Worm (Caenorhabditis elegans): ENCODE data around the gene gldi-7.

The gldi-7 gene

DNA sequence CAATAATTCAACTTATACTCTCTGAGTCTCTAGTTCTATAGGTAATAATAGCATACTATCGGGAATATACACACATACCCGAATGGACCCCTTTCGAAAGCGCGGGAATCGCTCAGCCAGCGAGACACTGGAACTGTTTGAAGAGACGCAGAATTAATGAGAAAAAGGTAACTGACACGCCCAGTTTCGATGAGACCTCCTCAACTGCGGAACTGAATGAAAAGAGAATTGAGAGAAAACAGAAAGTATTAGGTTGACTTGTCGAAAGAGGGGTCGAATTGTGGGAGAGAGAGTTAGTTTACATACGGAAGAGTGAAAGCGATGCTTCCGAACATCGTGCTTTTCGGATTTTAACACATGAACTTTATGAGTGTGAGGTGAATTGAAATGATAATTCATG is 993 bp upstream of the gldi-7 start:
- TF ChIP-seq saeg-2 (GFP tag; IDR thresholded peaks at IDR 0.05) (no peak), pqm-1 (tag; optimal IDR thresholded peaks at IDR 0.05) (no peak), snpc-4 (tag; optimal IDR thresholded peaks at IDR 0.05) (no peak), daf-12 (tag; optimal IDR thresholded peaks at IDR 0.05) (no peak), F44E2.7 (GFP tag; IDR thresholded peaks at IDR 0.05) (no peak), Y48G9A.11 (GFP tag; IDR thresholded peaks at IDR 0.05) (no peak), ceh-28 (tag; optimal IDR thresholded peaks at IDR 0.05) (no peak), sdz-12 (GFP tag; optimal IDR thresholded peaks at IDR 0.05) (no peak), madf-5 (GFP tag; IDR thresholded peaks at IDR 0.05) (no peak), nhr-10 (tag; optimal IDR thresholded peaks at IDR 0.05) (no peak), ZK337.2 (GFP tag; IDR thresholded peaks at IDR 0.05) (no peak), snpc-1.2 (GFP tag; IDR thresholded peaks at IDR 0.05) (no peak), F26F4.8 (GFP tag; conservative IDR thresholded peaks at IDR 0.05) (no peak), egl-43 (GFP tag; IDR thresholded peaks at IDR 0.05) (no peak)

DNA sequence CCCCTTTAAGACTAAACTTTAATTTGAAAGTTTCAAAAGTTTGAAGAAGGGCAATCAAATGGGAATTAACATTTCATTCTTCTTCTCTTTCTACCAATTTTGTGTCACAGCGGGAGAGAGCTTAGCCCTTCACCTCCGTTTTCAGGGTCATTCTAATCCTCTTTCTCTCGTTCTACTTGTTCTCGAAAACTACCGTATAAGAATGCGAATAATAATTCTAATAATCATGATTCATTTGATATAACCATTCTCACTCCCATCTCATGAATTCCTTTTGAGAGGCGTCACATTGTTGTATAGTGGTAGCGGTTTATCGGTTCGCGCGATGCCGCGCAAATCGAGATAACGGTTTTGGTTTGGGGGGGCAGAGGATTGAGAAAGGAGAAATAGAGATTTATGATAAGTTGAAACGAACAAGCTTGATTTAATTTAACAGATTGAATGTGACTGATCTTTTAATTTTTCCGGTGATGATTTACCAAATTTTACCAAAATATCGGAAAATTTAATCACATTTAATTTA is 1.8 kb downstream of the gldi-7 start:
- no peak for TF ChIP-seq Y75B8A.6 (GFP tag; IDR thresholded peaks at IDR 0.05)
- 0 out of 2 replicates have a peak, but pooled peaks have one; percentile 31 for TF ChIP-seq hmg-1.1 (GFP tag; IDR thresholded peaks at IDR 0.05)
- no peak for TF ChIP-seq fkh-10 (GFP tag; optimal IDR thresholded peaks at IDR 0.05)
- peak; percentile 39 for TF ChIP-seq aha-1 (tag)

- TF ChIP-seq mes-2 (tag; optimal IDR thresholded peaks at IDR 0.05; ENCODE audit: poor library complexity, severe bottlenecking) (peak; percentile 81), daf-19 (GFP tag; conservative IDR thresholded peaks at IDR 0.05) (no peak), lin-38 (GFP tag; IDR thresholded peaks at IDR 0.05) (no peak), tag-97 (GFP tag; IDR thresholded peaks at IDR 0.05) (no peak), pqm-1 (tag; optimal IDR thresholded peaks at IDR 0.05) (no peak), rbr-2 (tag; optimal IDR thresholded peaks at IDR 0.05) (no peak), T20F7.1 (GFP tag; optimal IDR thresholded peaks at IDR 0.05) (peak; percentile 66), daf-16 (GFP tag; optimal IDR thresholded peaks at IDR 0.05) (no peak), daf-16 (tag; optimal IDR thresholded peaks at IDR 0.05) (peak; percentile 25), lsy-2 (tag; optimal IDR thresholded peaks at IDR 0.05) (peak in 1 of 2 experiments; percentile 78), madf-9 (GFP tag; conservative IDR thresholded peaks at IDR 0.05) (no peak), hmg-1.1 (GFP tag; IDR thresholded peaks at IDR 0.05) (no peak), R02D3.7 (tag; optimal IDR thresholded peaks at IDR 0.05) (no peak), hlh-30 (tag; optimal IDR thresholded peaks at IDR 0.05; ENCODE audit: insufficient read depth) (peak; percentile 23), spr-3 (GFP tag; optimal IDR thresholded peaks at IDR 0.05) (no peak), snpc-4 (tag; optimal IDR thresholded peaks at IDR 0.05) (no peak), nhr-102 (tag; optimal IDR thresholded peaks at IDR 0.05) (no peak), mxl-2 (GFP tag; conservative IDR thresholded peaks at IDR 0.05) (no peak), dmd-6 (GFP tag; IDR thresholded peaks at IDR 0.05) (no peak), nhr-10 (tag; optimal IDR thresholded peaks at IDR 0.05) (no peak), madf-5 (GFP tag; IDR thresholded peaks at IDR 0.05) (no peak), skn-1 (tag; optimal IDR thresholded peaks at IDR 0.05) (no peak), unc-62 (GFP tag; optimal IDR thresholded peaks at IDR 0.05 in 1 of 2) (peak in 1 of 2 experiments; percentile 90), unc-62 (tag; optimal IDR thresholded peaks at IDR 0.05) (no peak), jun-1 (tag; optimal IDR thresholded peaks at IDR 0.05) (no peak), ama-1 (optimal IDR thresholded peaks at IDR 0.05) (no peak), lim-7 (GFP tag; IDR thresholded peaks at IDR 0.05) (no peak), zag-1 (tag; optimal IDR thresholded peaks at IDR 0.05) (no peak), ceh-62 (tag; optimal IDR thresholded peaks at IDR 0.05) (no peak), dpl-1 (GFP tag; optimal IDR thresholded peaks at IDR 0.05) (peak; percentile 54), mdt-29 (GFP tag; IDR thresholded peaks at IDR 0.05) (no peak), zip-11 (GFP tag; IDR thresholded peaks at IDR 0.05) (no peak)
Observed at ce11 chrII:8525133-8525736, 5.8 kb downstream of the gldi-7 start, which contains the start of the genes prp-9 and mrps-18B. TSS of gene prp-9 (minus strand) at chrII:8525396. TSS of gene mrps-18B (plus strand) at chrII:8525681.

Measured in whole organism, L4 larva.